Fruit fly (Drosophila melanogaster) whole organism, wandering third instar larva: ENCODE results near the gene Msp300.

Experiments used
- Abd-B ChIP-seq: fragments of >200 bp; optimal IDR thresholded peaks from 2 replicates; lab custom pipeline; 2017; ENCODE audit warnings: missing biosample characterization, missing genetic modification characterization
- Dif ChIP-seq: fragments of 200-275, 200-300 bp; sonication (Bioruptor generic); optimal IDR thresholded peaks from 2 replicates; lab custom pipeline; 2018; ENCODE audit warnings: missing biosample characterization, missing genetic modification characterization; ENCODE audit not compliant: partially characterized antibody
- GATAd ChIP-seq: sonication (Bioruptor generic); optimal IDR thresholded peaks from 2 replicates; lab custom pipeline; 2016; ENCODE audit warnings: missing biosample characterization, missing genetic modification characterization
- Hr78 ChIP-seq: fragments of >200 bp; optimal IDR thresholded peaks from 2 replicates; lab custom pipeline; 2017; ENCODE audit warnings: missing biosample characterization, missing genetic modification characterization
- Hr83 ChIP-seq: fragments of 200-300 bp; sonication (Bioruptor generic); optimal IDR thresholded peaks from 2 replicates; lab custom pipeline; 2016; ENCODE audit warnings: missing biosample characterization, mild to moderate bottlenecking, missing genetic modification characterization, moderate library complexity; ENCODE audit not compliant: poor library complexity, severe bottlenecking
- Myc ChIP-seq: fragments of >200 bp; optimal IDR thresholded peaks from 2 replicates; lab custom pipeline; 2017
- Sp1 ChIP-seq: fragments of 200-800 bp; sonication (Bioruptor generic); optimal IDR thresholded peaks from 3 replicates; lab custom pipeline; 2019; ENCODE audit warnings: missing biosample characterization, mild to moderate bottlenecking, missing genetic modification characterization, moderate library complexity
- fru ChIP-seq: fragments of 200-800 bp; sonication (Bioruptor generic); optimal IDR thresholded peaks from 3 replicates; lab custom pipeline; 2016; ENCODE audit warnings: missing biosample characterization, mild to moderate bottlenecking, missing genetic modification characterization
- h ChIP-seq: fragments of 200-800 bp; sonication (Bioruptor generic); optimal IDR thresholded peaks from 3 replicates; lab custom pipeline; 2016; ENCODE audit warnings: missing biosample characterization, mild to moderate bottlenecking, missing genetic modification characterization
- psq ChIP-seq: fragments of 200-800 bp; sonication (Bioruptor generic); optimal IDR thresholded peaks from 3 replicates; lab custom pipeline; 2017; ENCODE audit warnings: missing biosample characterization, mild to moderate bottlenecking, missing genetic modification characterization, moderate library complexity
- tai ChIP-seq: sonication (Bioruptor generic); optimal IDR thresholded peaks from 2 replicates; lab custom pipeline; 2016; ENCODE audit warnings: missing biosample characterization, missing genetic modification characterization
- usp ChIP-seq: fragments of >200 bp; optimal IDR thresholded peaks from 2 replicates; lab custom pipeline; 2017; ENCODE audit warnings: missing biosample characterization, missing genetic modification characterization
- woc ChIP-seq: sonication (Bioruptor generic); optimal IDR thresholded peaks from 2 replicates; lab custom pipeline; 2016; ENCODE audit warnings: missing biosample characterization, mild to moderate bottlenecking, missing genetic modification characterization

dm6 chr2L:5251725-5252124 lies 151.0 kb downstream of the Msp300 start:
- TF ChIP-seq Myc (no peak), Sp1 (no peak), GATAd (GFP tag; lab: Kevin White, UChicago) (no peak), Abd-B (GFP tag; lab: Kevin White, UChicago) (no peak), tai (GFP tag; lab: Kevin White, UChicago) (no peak), h (GFP tag; lab: Kevin White, UChicago) (no peak), psq (GFP tag; lab: Kevin White, UChicago) (no peak), Hr78 (GFP tag; lab: Kevin White, UChicago) (no peak), Hr83 (no peak), fru (no peak), usp (GFP tag; lab: Kevin White, UChicago) (no peak), woc (GFP tag; lab: Kevin White, UChicago) (no peak), Dif (GFP tag; lab: Kevin White, UChicago) (no peak)
